Worm (Caenorhabditis elegans): ENCODE data around the gene srh-89.
A peak's percentile ranks its signal among the peaks of the same experiment; 100 is the strongest.

Gene srh-89

ce11 chrV:7501194-7501593 is 36.6 kb upstream of the srh-89 start:
- TF ChIP-seq tlp-1 (tag; optimal IDR thresholded peaks at IDR 0.05), result no peak
- TF ChIP-seq nhr-12 (tag; optimal IDR thresholded peaks at IDR 0.05), result no peak
- TF ChIP-seq tbx-2 (tag; optimal IDR thresholded peaks at IDR 0.05), result no peak
- peak; percentile 96 for TF ChIP-seq hlh-4 (tag; optimal IDR thresholded peaks at IDR 0.05)
- peak; percentile 25 for TF ChIP-seq nhr-47 (tag; optimal IDR thresholded peaks at IDR 0.05)
- no peak for TF ChIP-seq dpl-1 (GFP tag; optimal IDR thresholded peaks at IDR 0.05)
- TF ChIP-seq ztf-11 (tag; optimal IDR thresholded peaks at IDR 0.05), result no peak
- no peak for TF ChIP-seq ceh-8 (GFP tag; optimal IDR thresholded peaks at IDR 0.05)
- no peak for TF ChIP-seq blmp-1 (tag; optimal IDR thresholded peaks at IDR 0.05)
- TF ChIP-seq elt-3 (tag; optimal IDR thresholded peaks at IDR 0.05), result no peak
- no peak for TF ChIP-seq aly-2 (tag; optimal IDR thresholded peaks at IDR 0.05)
- no peak for TF ChIP-seq irx-1 (tag; optimal IDR thresholded peaks at IDR 0.05)
- peak; percentile 40 for TF ChIP-seq nhr-71 (tag; optimal IDR thresholded peaks at IDR 0.05)

- TF ChIP-seq ets-5 (GFP tag; IDR thresholded peaks at IDR 0.05) (no peak), hlh-17 (GFP tag; optimal IDR thresholded peaks at IDR 0.05; ENCODE audit: borderline replicate concordance) (no peak), efl-1 (optimal IDR thresholded peaks at IDR 0.05) (no peak), efl-1 (GFP tag; optimal IDR thresholded peaks at IDR 0.05 in 1 of 2) (no peak), unc-62 (GFP tag; optimal IDR thresholded peaks at IDR 0.05) (no peak)
Measured at ce11 chrV:7497440-7497839, 32.8 kb upstream of the srh-89 start, which contains the start of gene srh-79. Gene srh-79, plus strand, starts transcription at chrV:7497740.

DNA sequence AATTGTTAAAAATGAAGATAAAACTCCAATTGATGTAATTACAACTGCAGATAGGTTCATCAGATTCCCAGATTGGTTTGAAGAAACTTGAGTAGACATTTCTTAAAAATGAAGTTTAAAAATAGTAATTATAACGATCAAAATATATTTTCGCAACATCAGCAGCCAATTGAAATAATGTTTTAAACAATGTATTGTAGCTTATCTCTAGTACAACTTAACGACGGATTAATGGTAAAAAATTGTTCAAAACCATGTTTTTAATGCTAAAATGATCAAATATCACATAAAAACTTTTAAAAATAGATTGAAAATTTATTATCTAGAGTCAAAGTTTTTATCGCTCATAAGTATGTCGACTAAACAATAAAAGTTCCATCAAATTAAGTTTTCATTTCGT is 30.6 kb upstream of the srh-89 start, which contains the start of gene srbc-11:
Gene srbc-11, minus strand, starts transcription at position 101 of the 400 bp plus-strand sequence.
- no peak for TF ChIP-seq tlp-1 (tag; optimal IDR thresholded peaks at IDR 0.05)
- TF ChIP-seq nhr-28 (tag; optimal IDR thresholded peaks at IDR 0.05), result no peak
- TF ChIP-seq aly-2 (tag; optimal IDR thresholded peaks at IDR 0.05), result no peak
- TF ChIP-seq mdl-1 (tag; optimal IDR thresholded peaks at IDR 0.05), result no peak
- no peak for TF ChIP-seq sox-4 (tag; optimal IDR thresholded peaks at IDR 0.05)

ce11 chrV:7492924-7493323 is 28.3 kb upstream of the srh-89 start, which contains the start of gene srbc-10:
Gene srbc-10, minus strand, starts transcription at chrV:7493024.
- TF ChIP-seq efl-3 (GFP tag; optimal IDR thresholded peaks at IDR 0.05) (no peak), efl-1 (optimal IDR thresholded peaks at IDR 0.05) (no peak), efl-1 (GFP tag; optimal IDR thresholded peaks at IDR 0.05 in 1 of 2) (peak in 1 of 2 experiments; percentile 55)

DNA sequence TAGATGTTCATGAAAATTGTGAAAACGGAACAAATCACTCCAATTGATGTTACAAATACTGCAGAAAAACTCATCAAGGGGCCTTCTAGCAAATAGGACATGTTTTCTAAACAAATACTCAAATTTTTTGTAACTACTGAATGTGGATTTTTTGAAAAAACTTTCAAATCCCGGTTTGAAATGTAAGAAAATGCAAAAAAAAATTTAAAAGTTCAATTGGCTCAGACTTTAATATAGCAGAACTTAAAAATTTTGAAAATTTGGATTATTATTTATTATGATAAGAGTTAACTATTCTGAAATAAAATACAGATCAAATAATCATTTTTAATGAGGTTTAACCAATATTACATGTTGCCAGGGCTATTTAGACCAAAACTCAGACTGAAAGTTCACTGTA is 25.7 kb upstream of the srh-89 start, which contains the start of gene srbc-9:
Gene srbc-9, minus strand, starts transcription at position 101 of the 400 bp plus-strand sequence.
- TF ChIP-seq lin-39 (tag; optimal IDR thresholded peaks at IDR 0.05) (no peak), Y116A8C.19 (tag; optimal IDR thresholded peaks at IDR 0.05; ENCODE audit: borderline replicate concordance) (no peak), nhr-11 (tag; optimal IDR thresholded peaks at IDR 0.05) (no peak), nhr-47 (tag; optimal IDR thresholded peaks at IDR 0.05) (no peak), hpl-2 (GFP tag; optimal IDR thresholded peaks at IDR 0.05) (no peak), ceh-63 (GFP tag; optimal IDR thresholded peaks at IDR 0.05) (no peak), ztf-11 (tag; optimal IDR thresholded peaks at IDR 0.05) (no peak), pax-3 (tag; optimal IDR thresholded peaks at IDR 0.05) (no peak), unc-62 (GFP tag; optimal IDR thresholded peaks at IDR 0.05) (no peak), ceh-82 (tag; optimal IDR thresholded peaks at IDR 0.05) (no peak), isw-1 (GFP tag; IDR thresholded peaks at IDR 0.05) (no peak), ztf-4 (tag; optimal IDR thresholded peaks at IDR 0.05) (no peak), fos-1 (tag; optimal IDR thresholded peaks at IDR 0.05) (no peak), skn-1 (tag; optimal IDR thresholded peaks at IDR 0.05) (no peak)

DNA sequence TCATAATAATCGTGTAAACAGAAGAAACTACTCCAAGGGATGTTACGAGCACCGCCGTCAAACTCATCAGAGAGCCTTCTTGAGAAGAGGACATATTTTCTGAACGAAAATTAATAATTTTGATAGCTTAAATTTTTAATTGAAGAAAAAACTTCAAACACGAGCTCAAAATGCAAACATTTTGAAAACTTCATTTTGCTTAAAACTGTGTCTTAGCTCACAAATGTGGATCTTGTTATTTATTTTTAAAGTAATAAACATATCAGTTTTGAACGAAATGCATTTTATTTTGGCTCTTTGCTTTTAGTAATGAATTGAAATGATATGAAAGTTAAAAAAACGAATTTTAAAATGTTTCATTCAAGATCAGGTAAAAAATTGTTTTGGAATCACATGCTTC is 22.9 kb upstream of the srh-89 start, which contains the start of gene srbc-7:
Gene srbc-7, minus strand, starts transcription at position 101 of the 400 bp plus-strand sequence.
- TF ChIP-seq lin-13 (GFP tag; optimal IDR thresholded peaks at IDR 0.05) (no peak), ceh-82 (tag; optimal IDR thresholded peaks at IDR 0.05) (no peak), sptf-1 (tag; optimal IDR thresholded peaks at IDR 0.05) (no peak), nhr-71 (tag; optimal IDR thresholded peaks at IDR 0.05) (no peak), lir-3 (tag; optimal IDR thresholded peaks at IDR 0.05; ENCODE audit: poor library complexity) (no peak), lin-35 (GFP tag; optimal IDR thresholded peaks at IDR 0.05) (no peak), xbp-1 (tag; optimal IDR thresholded peaks at IDR 0.05) (no peak), unc-30 (tag; optimal IDR thresholded peaks at IDR 0.05) (no peak), lin-39 (tag; optimal IDR thresholded peaks at IDR 0.05) (no peak), lin-15B (tag; optimal IDR thresholded peaks at IDR 0.05) (no peak), nhr-47 (tag; optimal IDR thresholded peaks at IDR 0.05) (no peak), hlh-17 (GFP tag; optimal IDR thresholded peaks at IDR 0.05; ENCODE audit: borderline replicate concordance) (no peak), egl-27 (tag; optimal IDR thresholded peaks at IDR 0.05) (no peak)
